Worm (Caenorhabditis elegans) whole organism, L2 larva: ENCODE measurements around the gene C39E9.8.
A peak's percentile ranks its signal among the peaks of the same experiment; 100 is the strongest.

Source experiments
- C34F6.9 ChIP-seq: fragments of 150-350 bp; optimal IDR thresholded peaks from 2 replicates; lab custom pipeline; 2014; ENCODE audit warnings: missing biosample characterization, missing genetic modification characterization
- F13H6.1 ChIP-seq: sonication (generic microtip); optimal IDR thresholded peaks from 2 replicates; lab custom pipeline; 2016; ENCODE audit warnings: missing genetic modification characterization, missing compliant biosample characterization
- R02D3.7 ChIP-seq: fragments of 150-350 bp; optimal IDR thresholded peaks from 2 replicates; lab custom pipeline; 2014; ENCODE audit warnings: missing biosample characterization, missing genetic modification characterization
- ZK546.5 ChIP-seq: sonication (generic microtip); optimal IDR thresholded peaks from 2 replicates; lab custom pipeline; 2017; ENCODE audit warnings: missing biosample characterization, missing genetic modification characterization
- aly-2 ChIP-seq: fragments of 150-350 bp; optimal IDR thresholded peaks from 2 replicates; lab custom pipeline; 2014; ENCODE audit warnings: missing biosample characterization, missing genetic modification characterization
- crh-2 ChIP-seq: sonication (generic microtip); optimal IDR thresholded peaks from 2 replicates; lab custom pipeline; 2017; ENCODE audit warnings: missing biosample characterization, missing genetic modification characterization
- dmd-4 ChIP-seq: sonication (generic microtip); optimal IDR thresholded peaks from 2 replicates; lab custom pipeline; 2017; ENCODE audit warnings: missing biosample characterization, missing genetic modification characterization
- fos-1 ChIP-seq: fragments of 150-350 bp; optimal IDR thresholded peaks from 2 replicates; lab custom pipeline; 2014; ENCODE audit warnings: missing biosample characterization, missing genetic modification characterization
- gmeb-1 ChIP-seq: fragments of 150-350 bp; optimal IDR thresholded peaks from 2 replicates; lab custom pipeline; 2014; ENCODE audit warnings: missing biosample characterization, missing genetic modification characterization
- lin-13 ChIP-seq: fragments of 150-350 bp; optimal IDR thresholded peaks from 2 replicates; lab custom pipeline; 2014; ENCODE audit warnings: missing biosample characterization, missing genetic modification reagents, missing genetic modification characterization
- mab-5 ChIP-seq: fragments of 150-350 bp; optimal IDR thresholded peaks from 2 replicates; lab custom pipeline; 2014; ENCODE audit warnings: missing biosample characterization, missing genetic modification characterization
- mbf-1 ChIP-seq: sonication (generic microtip); optimal IDR thresholded peaks from 2 replicates; lab custom pipeline; 2017; ENCODE audit warnings: missing biosample characterization, missing genetic modification characterization
- mdl-1 ChIP-seq, 2 experiments: fragments of 150-350 bp in 1 of 2; sonication (generic microtip) in 1 of 2; optimal IDR thresholded peaks; 2 replicates each; lab custom pipeline; 2017; ENCODE audit warnings: missing biosample characterization in 2 of 2, missing genetic modification characterization in 2 of 2
- nhr-10 ChIP-seq: sonication (generic microtip); optimal IDR thresholded peaks from 2 replicates; lab custom pipeline; 2017; ENCODE audit warnings: missing biosample characterization, missing genetic modification characterization
- nhr-11 ChIP-seq: fragments of 150-350 bp; optimal IDR thresholded peaks from 2 replicates; lab custom pipeline; 2014; ENCODE audit warnings: missing biosample characterization, missing genetic modification characterization
- nhr-129 ChIP-seq: fragments of 150-350 bp; optimal IDR thresholded peaks from 2 replicates; lab custom pipeline; 2014; ENCODE audit warnings: missing biosample characterization, missing genetic modification characterization
- nhr-21 ChIP-seq: fragments of 150-350 bp; optimal IDR thresholded peaks from 2 replicates; lab custom pipeline; 2014; ENCODE audit warnings: missing biosample characterization, missing genetic modification characterization
- nhr-23 ChIP-seq: fragments of 150-350 bp; optimal IDR thresholded peaks from 2 replicates; lab custom pipeline; 2014; ENCODE audit warnings: missing biosample characterization, missing genetic modification reagents, missing genetic modification characterization
- nhr-237 ChIP-seq: fragments of 150-350 bp; optimal IDR thresholded peaks from 2 replicates; lab custom pipeline; 2014; ENCODE audit warnings: missing biosample characterization, missing genetic modification characterization
- nhr-25 ChIP-seq: fragments of 150-350 bp; sonication (generic microtip); optimal IDR thresholded peaks from 3 replicates; lab custom pipeline; 2014; ENCODE audit warnings: missing biosample characterization, missing genetic modification characterization
- nhr-77 ChIP-seq: fragments of 150-350 bp; optimal IDR thresholded peaks from 2 replicates; lab custom pipeline; 2014; ENCODE audit warnings: missing biosample characterization, missing genetic modification characterization
- skn-1 ChIP-seq: sonication (generic microtip); optimal IDR thresholded peaks from 2 replicates; lab custom pipeline; 2017; ENCODE audit warnings: missing biosample characterization, missing genetic modification characterization
- snpc-4 ChIP-seq: fragments of 150-350 bp; optimal IDR thresholded peaks from 2 replicates; lab custom pipeline; 2014; ENCODE audit warnings: missing biosample characterization, missing genetic modification characterization
- unc-39 ChIP-seq: fragments of 150-350 bp; optimal IDR thresholded peaks from 2 replicates; lab custom pipeline; 2014; ENCODE audit warnings: missing biosample characterization, missing genetic modification characterization
- unc-62 ChIP-seq: fragments of 150-350 bp; optimal IDR thresholded peaks from 2 replicates; lab custom pipeline; 2014; ENCODE audit warnings: missing biosample characterization, missing genetic modification reagents, missing genetic modification characterization
- zag-1 ChIP-seq: fragments of 150-350 bp; optimal IDR thresholded peaks from 2 replicates; lab custom pipeline; 2014; ENCODE audit warnings: missing biosample characterization, missing genetic modification characterization
- ztf-11 ChIP-seq: sonication (generic microtip); optimal IDR thresholded peaks from 2 replicates; lab custom pipeline; 2017; ENCODE audit warnings: missing biosample characterization, missing genetic modification characterization
- ztf-4 ChIP-seq: fragments of 150-350 bp; optimal IDR thresholded peaks from 2 replicates; lab custom pipeline; 2014; ENCODE audit warnings: missing biosample characterization, missing genetic modification characterization

C39E9.8 gene

DNA sequence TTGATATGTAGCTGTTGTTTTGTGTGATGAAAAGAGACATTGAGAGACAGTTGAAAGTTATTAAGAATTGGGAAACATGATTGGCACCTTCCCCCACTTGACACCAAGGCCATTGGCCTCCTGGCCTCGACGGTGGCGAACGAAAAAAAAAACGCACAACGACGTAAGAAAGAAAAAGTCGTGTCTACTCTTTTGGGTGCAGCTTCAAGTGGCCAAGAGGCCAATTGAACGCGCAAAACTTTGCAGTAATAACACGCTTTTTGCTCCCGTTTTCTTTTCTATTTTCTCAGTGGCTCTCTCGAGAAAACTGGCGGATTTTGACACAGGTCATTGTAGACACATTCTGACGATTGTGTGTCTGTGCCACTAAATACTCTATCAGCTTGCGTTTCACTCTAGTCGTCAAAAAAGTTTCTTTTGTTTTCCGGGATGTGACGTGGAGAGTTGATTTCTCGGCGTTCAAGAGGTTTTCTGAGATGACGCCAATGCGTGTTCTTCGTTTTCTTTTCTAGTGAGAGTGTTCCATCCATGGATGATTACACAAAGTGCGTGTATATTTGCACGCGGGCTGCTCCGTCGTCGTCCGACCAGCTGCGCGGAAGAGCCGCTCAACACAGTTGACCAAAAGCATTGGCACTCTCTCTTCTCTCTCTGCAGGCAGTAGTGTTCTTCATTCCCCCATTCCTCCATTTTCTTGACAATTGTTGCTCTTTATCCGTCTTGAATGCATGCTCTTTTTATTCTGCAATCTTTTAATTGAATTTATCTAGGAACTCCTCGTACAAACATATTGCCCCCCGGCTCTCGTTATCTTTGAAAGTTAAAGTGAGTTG is 48.6 kb upstream of the C39E9.8 start:
- peak; percentile 8 for TF ChIP-seq nhr-25 (tag; lab: Kevin White, UChicago)
- TF ChIP-seq dmd-4 (tag; lab: Kevin White, UChicago) = no peak
- TF ChIP-seq ztf-4 (tag; lab: Kevin White, UChicago) = peak; percentile 5

DNA sequence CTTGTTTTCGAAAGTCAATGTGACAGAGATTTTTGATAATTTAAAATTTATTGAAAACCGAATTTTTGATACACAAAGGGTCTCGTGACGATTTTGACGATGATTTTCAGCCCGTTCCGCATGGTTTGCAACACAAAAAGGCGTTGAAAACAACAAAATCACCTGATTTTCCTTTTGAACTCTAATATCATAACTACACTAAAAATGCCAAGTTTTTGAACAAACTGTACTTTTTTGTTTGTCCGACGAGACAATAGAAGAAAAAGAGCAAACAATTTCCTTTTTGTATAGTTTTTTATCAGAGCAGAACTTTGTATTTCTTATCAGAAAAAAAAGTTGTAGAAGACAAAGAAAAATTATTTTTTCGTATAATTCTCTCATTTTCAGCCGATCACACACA is 47.1 kb upstream of the C39E9.8 start:
- TF ChIP-seq ZK546.5 (tag; lab: Kevin White, UChicago) (no peak), nhr-129 (tag; lab: Kevin White, UChicago) (peak; percentile 19)

DNA sequence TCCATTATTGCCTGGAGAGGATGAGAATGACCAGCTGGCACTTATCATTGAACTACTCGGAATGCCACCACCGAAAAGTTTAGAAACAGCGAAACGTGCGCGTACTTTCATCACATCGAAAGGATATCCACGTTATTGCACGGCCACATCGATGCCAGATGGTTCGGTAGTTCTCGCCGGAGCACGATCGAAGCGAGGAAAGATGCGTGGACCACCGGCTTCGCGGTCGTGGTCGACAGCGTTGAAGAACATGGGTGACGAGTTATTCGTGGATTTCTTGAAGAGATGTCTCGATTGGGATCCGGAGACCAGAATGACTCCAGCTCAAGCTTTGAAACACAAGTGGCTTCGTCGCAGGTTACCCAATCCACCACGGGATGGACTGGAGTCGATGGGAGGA is 45.7 kb upstream of the C39E9.8 start:
- no peak for TF ChIP-seq C34F6.9 (tag; lab: Kevin White, UChicago)
- no peak for TF ChIP-seq zag-1 (tag; lab: Kevin White, UChicago)
- TF ChIP-seq nhr-23 = no peak
- no peak for TF ChIP-seq nhr-21 (tag; lab: Kevin White, UChicago)
- TF ChIP-seq nhr-237 (tag; lab: Kevin White, UChicago) = no peak
- no peak for TF ChIP-seq skn-1 (tag; lab: Kevin White, UChicago)
- no peak for TF ChIP-seq mdl-1 (tag; optimal IDR thresholded peaks at IDR 0.05; lab: Kevin White, UChicago)
- no peak for TF ChIP-seq lin-13 (GFP tag; lab: Kevin White, UChicago)
- TF ChIP-seq unc-39 = no peak
- TF ChIP-seq aly-2 = no peak
- no peak for TF ChIP-seq crh-2 (tag; lab: Kevin White, UChicago)
- TF ChIP-seq snpc-4 (tag; lab: Kevin White, UChicago) = no peak
- TF ChIP-seq gmeb-1 (tag; lab: Kevin White, UChicago) = no peak
- no peak for TF ChIP-seq ztf-11 (tag; lab: Kevin White, UChicago)
- TF ChIP-seq R02D3.7 (tag; lab: Kevin White, UChicago) = no peak

DNA sequence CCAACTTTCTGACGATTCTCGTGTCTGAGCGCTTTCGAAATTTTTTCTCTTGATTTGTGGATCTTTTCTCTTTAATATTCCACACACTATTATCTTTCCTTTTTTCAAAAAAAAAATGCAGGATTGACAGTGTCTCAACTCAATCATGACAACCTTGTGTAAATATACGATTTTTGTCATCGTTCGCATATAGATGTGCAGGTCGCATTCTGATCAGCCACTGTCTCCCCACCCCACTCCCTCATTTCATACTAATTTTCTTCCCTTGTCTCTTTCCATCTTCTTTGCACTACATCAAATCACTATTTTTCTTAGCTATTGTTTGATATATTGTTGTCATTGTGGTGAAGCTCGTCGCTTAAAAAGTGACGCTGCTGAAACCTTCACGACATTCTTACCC is 43.9 kb upstream of the C39E9.8 start:
- TF ChIP-seq nhr-25 (tag; lab: Kevin White, UChicago) = peak; percentile 18
- no peak for TF ChIP-seq fos-1

DNA sequence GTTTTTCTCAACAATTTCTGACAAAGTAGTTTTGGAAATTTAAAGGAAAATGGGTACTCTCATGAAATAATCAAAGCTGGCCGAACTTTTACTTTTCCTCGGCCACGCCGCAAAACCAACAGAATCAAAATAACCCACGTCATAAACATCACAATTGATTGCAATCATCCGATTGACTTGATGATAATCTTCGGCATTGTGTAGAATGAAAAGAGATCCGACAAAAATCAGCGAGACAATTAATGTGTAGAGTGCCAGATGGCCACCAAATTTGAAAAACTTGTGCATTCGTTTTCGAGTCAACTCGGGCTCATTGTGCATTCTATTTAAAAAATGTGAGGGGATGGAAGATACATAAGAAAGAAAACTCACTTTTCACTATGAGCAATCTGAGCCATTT is 42.4 kb upstream of the C39E9.8 start:
- TF ChIP-seq mab-5 (tag; lab: Kevin White, UChicago) (no peak), crh-2 (tag; lab: Kevin White, UChicago) (no peak), nhr-77 (tag; lab: Kevin White, UChicago) (no peak), mbf-1 (tag; lab: Kevin White, UChicago) (no peak), nhr-10 (tag; lab: Kevin White, UChicago) (no peak), ZK546.5 (tag; lab: Kevin White, UChicago) (no peak), unc-62 (GFP tag; lab: Kevin White, UChicago) (no peak), nhr-11 (tag; lab: Kevin White, UChicago) (no peak)

DNA sequence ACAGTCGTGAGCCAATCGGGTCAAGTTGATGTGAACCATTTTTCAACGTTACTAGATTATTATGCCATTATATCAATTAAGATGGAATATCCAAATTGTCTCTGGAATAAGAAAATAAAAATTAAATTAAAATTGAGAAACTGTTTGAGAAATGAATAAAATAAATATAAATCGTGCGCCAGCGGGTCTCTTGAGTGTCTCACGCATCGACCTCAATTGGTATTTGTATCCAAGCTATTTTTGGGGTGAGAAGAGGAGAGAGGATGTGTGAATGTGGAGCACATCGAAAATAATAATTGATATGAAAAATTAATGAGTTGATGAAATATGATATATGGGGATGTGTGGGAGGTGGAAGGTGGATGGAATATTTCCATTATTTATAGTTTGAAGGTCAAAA is 40.4 kb upstream of the C39E9.8 start, which contains the start of gene F49E11.2:
Gene F49E11.2, minus strand, starts transcription at position 101 of the 400 bp plus-strand sequence.
- TF ChIP-seq F13H6.1 (no peak), nhr-129 (tag; lab: Kevin White, UChicago) (no peak), mab-5 (tag; lab: Kevin White, UChicago) (no peak), C34F6.9 (tag; lab: Kevin White, UChicago) (no peak), nhr-10 (tag; lab: Kevin White, UChicago) (no peak), nhr-25 (tag; lab: Kevin White, UChicago) (no peak)

DNA sequence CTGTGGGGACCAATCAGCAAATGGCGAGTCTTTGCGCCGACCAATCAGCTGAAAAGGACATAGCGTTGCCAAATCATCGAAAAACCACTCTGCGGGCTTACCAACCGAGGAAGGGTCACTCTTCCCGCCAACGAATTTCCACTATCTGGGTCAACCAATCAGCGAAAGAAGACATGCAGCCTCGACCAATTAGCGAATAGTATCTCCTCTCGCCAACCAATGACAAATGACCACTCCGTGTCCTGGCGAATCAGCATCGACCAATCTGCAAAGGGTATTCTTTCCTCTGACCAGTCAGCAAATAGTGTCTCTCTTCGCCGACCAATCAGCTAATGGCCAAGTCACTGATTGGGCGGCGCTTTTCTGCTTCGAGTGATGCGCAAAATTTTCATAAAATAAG is 37.8 kb upstream of the C39E9.8 start:
- no peak for TF ChIP-seq nhr-77 (tag; lab: Kevin White, UChicago)
- no peak for TF ChIP-seq nhr-25 (tag; lab: Kevin White, UChicago)
- no peak for TF ChIP-seq nhr-11 (tag; lab: Kevin White, UChicago)
- TF ChIP-seq unc-62 (GFP tag; lab: Kevin White, UChicago) = no peak
